Worm (Caenorhabditis elegans) whole organism, L3 larva: ENCODE results near the gene F12F6.7.

Source experiments
- R02D3.7 ChIP-seq: fragments of 150-350 bp; optimal IDR thresholded peaks from 2 replicates; lab custom pipeline; 2014; ENCODE audit warnings: missing biosample characterization, missing genetic modification characterization
- ZK546.5 ChIP-seq: sonication (generic microtip); optimal IDR thresholded peaks from 2 replicates; lab custom pipeline; 2017; ENCODE audit warnings: missing biosample characterization, missing genetic modification characterization
- aly-2 ChIP-seq: fragments of 150-350 bp; optimal IDR thresholded peaks from 2 replicates; lab custom pipeline; 2014; ENCODE audit warnings: missing biosample characterization, missing genetic modification characterization
- ama-1 ChIP-seq: fragments of 150-350 bp; optimal IDR thresholded peaks from 2 replicates; lab custom pipeline; 2018
- ceh-16 ChIP-seq: sonication (generic microtip); optimal IDR thresholded peaks from 2 replicates; lab custom pipeline; 2017; ENCODE audit warnings: missing biosample characterization, missing genetic modification characterization
- ceh-28 ChIP-seq: fragments of 150-350 bp; optimal IDR thresholded peaks from 2 replicates; lab custom pipeline; 2014; ENCODE audit warnings: missing biosample characterization, missing genetic modification reagents, missing genetic modification characterization
- ceh-82 ChIP-seq: fragments of 150-350 bp; optimal IDR thresholded peaks from 2 replicates; lab custom pipeline; 2014; ENCODE audit warnings: missing biosample characterization, missing genetic modification characterization
- ceh-9 ChIP-seq: sonication (generic microtip); optimal IDR thresholded peaks from 2 replicates; lab custom pipeline; 2018; ENCODE audit warnings: missing biosample characterization, missing genetic modification characterization
- daf-12 ChIP-seq: fragments of 150-350 bp; optimal IDR thresholded peaks from 2 replicates; lab custom pipeline; 2014; ENCODE audit warnings: missing biosample characterization, missing genetic modification reagents, missing genetic modification characterization
- egl-27 ChIP-seq: sonication (generic microtip); optimal IDR thresholded peaks from 4 replicates; lab custom pipeline; 2017; ENCODE audit warnings: missing biosample characterization, missing genetic modification reagents, missing genetic modification characterization
- egl-5 ChIP-seq: fragments of 150-350 bp; optimal IDR thresholded peaks from 2 replicates; lab custom pipeline; 2017; ENCODE audit warnings: missing biosample characterization, missing genetic modification reagents, missing genetic modification characterization, inconsistent platforms
- elt-1 ChIP-seq: fragments of 150-350 bp; optimal IDR thresholded peaks from 2 replicates; lab custom pipeline; 2014; ENCODE audit warnings: missing biosample characterization, missing genetic modification characterization
- elt-2 ChIP-seq: sonication (generic microtip); optimal IDR thresholded peaks from 2 replicates; lab custom pipeline; 2016; ENCODE audit warnings: missing genetic modification reagents, mild to moderate bottlenecking, missing genetic modification characterization, missing compliant biosample characterization
- elt-3 ChIP-seq, 3 experiments: fragments of 150-350 bp in 1 of 3; sonication (generic microtip) in 2 of 3; optimal IDR thresholded peaks; 2 replicates in 2 of 3; 4 replicates in 1 of 3; lab custom pipeline; 2014 to 2017; ENCODE audit warnings: missing biosample characterization in 3 of 3, missing genetic modification characterization in 3 of 3
- eor-1 ChIP-seq, 2 experiments: fragments of 150-350 bp; optimal IDR thresholded peaks; 2 replicates each; lab custom pipeline; 2014 to 2018; ENCODE audit warnings: missing biosample characterization in 2 of 2, missing genetic modification characterization in 2 of 2
- fkh-10 ChIP-seq: sonication (generic microtip); optimal IDR thresholded peaks from 2 replicates; lab custom pipeline; 2017; ENCODE audit warnings: missing biosample characterization, missing genetic modification reagents, missing genetic modification characterization
- fkh-2 ChIP-seq: fragments of 150-350 bp; optimal IDR thresholded peaks from 2 replicates; lab custom pipeline; 2014; ENCODE audit warnings: missing biosample characterization, missing genetic modification reagents, missing genetic modification characterization
- fos-1 ChIP-seq: fragments of 150-350 bp; optimal IDR thresholded peaks from 2 replicates; lab custom pipeline; 2014; ENCODE audit warnings: missing biosample characterization, missing genetic modification characterization
- hmg-11 ChIP-seq: sonication (generic microtip); optimal IDR thresholded peaks from 2 replicates; lab custom pipeline; 2016; ENCODE audit warnings: missing genetic modification characterization, missing compliant biosample characterization
- jun-1 ChIP-seq: fragments of 150-350 bp; optimal IDR thresholded peaks from 2 replicates; lab custom pipeline; 2014; ENCODE audit warnings: missing biosample characterization, missing genetic modification reagents, missing genetic modification characterization
- lin-15B ChIP-seq: fragments of 150-350 bp; optimal IDR thresholded peaks from 2 replicates; lab custom pipeline; 2014; ENCODE audit warnings: missing biosample characterization, missing genetic modification characterization
- lin-39 ChIP-seq: fragments of 150-350 bp; optimal IDR thresholded peaks from 2 replicates; lab custom pipeline; 2018; ENCODE audit warnings: missing biosample characterization, missing genetic modification reagents, missing genetic modification characterization
- lsy-12 ChIP-seq: sonication (generic microtip); optimal IDR thresholded peaks from 2 replicates; lab custom pipeline; 2016; ENCODE audit warnings: mild to moderate bottlenecking, missing genetic modification characterization, missing compliant biosample characterization
- mdl-1 ChIP-seq: fragments of 150-350 bp; optimal IDR thresholded peaks from 2 replicates; lab custom pipeline; 2014; ENCODE audit warnings: missing biosample characterization, missing genetic modification characterization
- mml-1 ChIP-seq: fragments of 150-350 bp; sonication (generic microtip); optimal IDR thresholded peaks from 3 replicates; lab custom pipeline; 2014; ENCODE audit warnings: missing biosample characterization, missing genetic modification characterization
- nfya-1 ChIP-seq: sonication (generic microtip); optimal IDR thresholded peaks from 2 replicates; lab custom pipeline; 2017; ENCODE audit warnings: missing genetic modification characterization, mild to moderate bottlenecking, missing compliant biosample characterization, antibody characterized with exemption, moderate library complexity; ENCODE audit not compliant: insufficient read depth
- nhr-11 ChIP-seq: fragments of 150-350 bp; optimal IDR thresholded peaks from 2 replicates; lab custom pipeline; 2014; ENCODE audit warnings: missing biosample characterization, missing genetic modification characterization
- nhr-12 ChIP-seq: fragments of 150-350 bp; optimal IDR thresholded peaks from 2 replicates; lab custom pipeline; 2014; ENCODE audit warnings: missing biosample characterization, missing genetic modification characterization
- nhr-23 ChIP-seq: fragments of 150-350 bp; optimal IDR thresholded peaks from 2 replicates; lab custom pipeline; 2014; ENCODE audit warnings: missing biosample characterization, missing genetic modification reagents, missing genetic modification characterization
- nhr-237 ChIP-seq: fragments of 150-350 bp; optimal IDR thresholded peaks from 2 replicates; lab custom pipeline; 2014; ENCODE audit warnings: missing biosample characterization, missing genetic modification characterization
- nhr-25 ChIP-seq: sonication (generic microtip); optimal IDR thresholded peaks from 2 replicates; lab custom pipeline; 2017; ENCODE audit warnings: missing biosample characterization, missing genetic modification characterization
- nhr-28 ChIP-seq: fragments of 150-350 bp; optimal IDR thresholded peaks from 2 replicates; lab custom pipeline; 2014; ENCODE audit warnings: missing biosample characterization, missing genetic modification characterization
- nhr-43 ChIP-seq: sonication (generic microtip); optimal IDR thresholded peaks from 2 replicates; lab custom pipeline; 2016; ENCODE audit warnings: mild to moderate bottlenecking, missing genetic modification characterization, missing compliant biosample characterization; ENCODE audit not compliant: poor library complexity, severe bottlenecking
- nhr-67 ChIP-seq: fragments of 150-350 bp; optimal IDR thresholded peaks from 2 replicates; lab custom pipeline; 2014; ENCODE audit warnings: missing biosample characterization, missing genetic modification characterization
- nhr-76 ChIP-seq: fragments of 150-350 bp; sonication (generic microtip); optimal IDR thresholded peaks from 5 replicates; lab custom pipeline; 2014; ENCODE audit warnings: missing biosample characterization, missing genetic modification characterization
- nhr-77 ChIP-seq: fragments of 150-350 bp; optimal IDR thresholded peaks from 2 replicates; lab custom pipeline; 2014; ENCODE audit warnings: missing biosample characterization, missing genetic modification characterization
- pha-4 ChIP-seq: fragments of 150-350 bp; optimal IDR thresholded peaks from 2 replicates; lab custom pipeline; 2014; ENCODE audit warnings: missing biosample characterization, missing genetic modification reagents, missing genetic modification characterization
- pqm-1 ChIP-seq: fragments of 150-350 bp; optimal IDR thresholded peaks from 2 replicates; lab custom pipeline; 2017; ENCODE audit warnings: missing biosample characterization, missing genetic modification characterization, inconsistent platforms
- sea-2 ChIP-seq: fragments of 150-350 bp; sonication (generic microtip); optimal IDR thresholded peaks from 4 replicates; lab custom pipeline; 2014; ENCODE audit warnings: missing biosample characterization, missing genetic modification reagents, missing genetic modification characterization
- skn-1 ChIP-seq: fragments of 150-350 bp; optimal IDR thresholded peaks from 2 replicates; lab custom pipeline; 2014; ENCODE audit warnings: missing biosample characterization, missing genetic modification characterization
- snpc-4 ChIP-seq: fragments of 150-350 bp; optimal IDR thresholded peaks from 2 replicates; lab custom pipeline; 2014; ENCODE audit warnings: missing biosample characterization, missing genetic modification characterization
- tbx-2 ChIP-seq: sonication (generic microtip); optimal IDR thresholded peaks from 2 replicates; lab custom pipeline; 2016; ENCODE audit warnings: mild to moderate bottlenecking, missing genetic modification characterization, missing compliant biosample characterization
- unc-39 ChIP-seq: sonication (generic microtip); optimal IDR thresholded peaks from 4 replicates; lab custom pipeline; 2017; ENCODE audit warnings: missing biosample characterization, missing genetic modification characterization
- unc-62 ChIP-seq: fragments of 150-350 bp; sonication (generic microtip); optimal IDR thresholded peaks from 4 replicates; lab custom pipeline; 2014; ENCODE audit warnings: missing biosample characterization, missing genetic modification reagents, missing genetic modification characterization
- zag-1 ChIP-seq: fragments of 150-350 bp; optimal IDR thresholded peaks from 2 replicates; lab custom pipeline; 2014; ENCODE audit warnings: missing biosample characterization, missing genetic modification characterization
- ztf-11 ChIP-seq: fragments of 150-350 bp; optimal IDR thresholded peaks from 2 replicates; lab custom pipeline; 2014; ENCODE audit warnings: missing biosample characterization, missing genetic modification characterization
- ztf-4 ChIP-seq: fragments of 150-350 bp; optimal IDR thresholded peaks from 2 replicates; lab custom pipeline; 2014; ENCODE audit warnings: missing biosample characterization, missing genetic modification characterization

Gene F12F6.7

DNA sequence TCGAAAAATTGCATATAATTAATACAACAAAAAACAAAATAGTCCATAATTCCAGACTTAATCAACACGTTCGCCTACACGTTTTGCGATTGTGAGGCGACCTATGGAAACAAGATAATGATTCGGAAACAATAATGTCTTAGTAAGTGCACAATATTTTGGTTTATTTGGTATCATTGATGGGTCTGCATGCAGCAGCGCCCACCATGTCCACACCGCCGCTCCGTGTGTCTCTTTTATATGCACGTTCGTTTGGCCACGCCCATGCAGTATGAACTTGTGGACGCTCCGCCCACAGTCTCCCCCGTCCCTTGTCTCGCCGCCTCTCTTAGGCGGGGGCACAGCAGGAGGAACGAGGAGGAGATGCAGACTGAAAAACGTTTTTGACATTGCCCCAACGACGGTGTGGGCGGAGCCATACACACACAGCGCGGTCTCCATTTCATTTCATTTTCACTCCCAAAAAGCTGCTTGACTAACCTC is 32.6 kb upstream of the F12F6.7 start, which contains the start of gene mig-38 (continued):
- no peak for TF ChIP-seq pha-4 (tag; lab: Kevin White, UChicago)
- TF ChIP-seq tbx-2 (tag; lab: Kevin White, UChicago), result no peak
- no peak for TF ChIP-seq eor-1 (tag; optimal IDR thresholded peaks at IDR 0.05; lab: Kevin White, UChicago)
- TF ChIP-seq ama-1 (lab: Kevin White, UChicago), result peak; percentile 96
- peak; percentile 32 for TF ChIP-seq pqm-1 (tag; lab: Kevin White, UChicago)
- TF ChIP-seq zag-1, result no peak
- TF ChIP-seq unc-39 (tag; lab: Kevin White, UChicago), result no peak

DNA sequence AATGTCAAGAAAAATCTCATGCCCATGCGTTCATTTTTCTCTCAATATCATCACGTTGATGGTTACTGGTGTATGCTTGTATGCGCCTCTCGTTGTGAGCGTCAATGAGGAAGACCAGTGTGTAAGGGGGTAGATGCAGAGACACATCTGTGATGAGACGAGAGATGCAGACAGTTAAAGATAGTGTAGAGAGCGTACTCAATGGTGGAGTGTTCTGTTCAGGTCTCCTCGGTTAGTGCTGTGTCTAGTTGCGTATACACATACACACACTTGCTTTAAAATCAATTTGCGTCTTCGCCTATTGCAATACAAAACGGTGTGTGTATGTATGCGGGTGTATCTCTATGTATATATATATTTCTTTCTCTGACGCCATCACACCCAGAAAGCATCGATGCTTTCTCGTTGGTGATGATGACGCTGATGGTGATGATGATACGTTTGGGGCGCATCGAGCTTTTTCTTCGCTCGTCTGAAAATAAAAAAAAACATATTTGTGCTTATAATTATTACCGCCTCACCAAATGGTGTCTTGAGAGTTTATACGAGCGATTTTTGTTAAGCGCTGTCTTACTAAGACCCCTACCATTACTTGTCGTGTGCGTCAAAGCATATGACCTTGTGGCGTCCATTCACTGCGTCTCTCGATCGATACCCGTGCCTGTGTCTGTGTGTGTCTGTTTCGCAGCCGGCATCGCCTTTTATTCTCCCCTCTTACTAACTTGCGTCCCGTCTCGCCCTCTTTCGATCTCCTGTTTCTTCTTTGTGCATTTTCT is 32.0 kb upstream of the F12F6.7 start, which contains the start of gene F40F11.3:
Gene F40F11.3 (minus strand): TSS at position 589 of the 776 bp plus-strand sequence.
- TF ChIP-seq pha-4 (tag; lab: Kevin White, UChicago) (peak; percentile 82), unc-62 (GFP tag; lab: Kevin White, UChicago) (peak; percentile 46), sea-2 (GFP tag; lab: Kevin White, UChicago) (no peak), ceh-82 (tag; lab: Kevin White, UChicago) (no peak), elt-1 (tag; lab: Kevin White, UChicago) (peak; percentile 34), egl-5 (tag; lab: Kevin White, UChicago) (peak; percentile 84), lsy-12 (peak; percentile 90), R02D3.7 (tag; lab: Kevin White, UChicago) (peak; percentile 72), nhr-43 (peak; percentile 88), tbx-2 (tag; lab: Kevin White, UChicago) (peak; percentile 69), fkh-10 (GFP tag; lab: Kevin White, UChicago) (peak; percentile 77), lin-39 (tag; lab: Kevin White, UChicago) (peak; percentile 61), hmg-11 (tag; lab: Kevin White, UChicago) (peak; percentile 96), nhr-12 (no peak), nhr-77 (tag; lab: Kevin White, UChicago) (no peak), nhr-76 (no peak), zag-1 (no peak), nhr-237 (tag; lab: Kevin White, UChicago) (no peak), nhr-11 (tag; lab: Kevin White, UChicago) (peak; percentile 78), nhr-23 (tag; lab: Kevin White, UChicago) (peak; percentile 60), ceh-28 (tag; lab: Kevin White, UChicago) (peak; percentile 72), skn-1 (tag; lab: Kevin White, UChicago) (peak; percentile 91), ztf-4 (tag; lab: Kevin White, UChicago) (peak; percentile 4), aly-2 (tag; lab: Kevin White, UChicago) (peak; percentile 7), pqm-1 (tag; lab: Kevin White, UChicago) (peak; percentile 64), fkh-2 (tag; lab: Kevin White, UChicago) (no peak), mdl-1 (tag; lab: Kevin White, UChicago) (peak; percentile 46), eor-1 (tag; optimal IDR thresholded peaks at IDR 0.05; lab: Kevin White, UChicago) (no peak), daf-12 (tag; lab: Kevin White, UChicago) (no peak), ceh-9 (tag; lab: Kevin White, UChicago) (no peak), nhr-28 (tag; lab: Kevin White, UChicago) (no peak), jun-1 (tag; lab: Kevin White, UChicago) (peak; percentile 74), ztf-11 (tag; lab: Kevin White, UChicago) (no peak), elt-2 (peak; percentile 69), nfya-1 (peak; percentile 91), elt-3 (tag; optimal IDR thresholded peaks at IDR 0.05; lab: Kevin White, UChicago) (no peak), nhr-25 (tag; lab: Kevin White, UChicago) (peak; percentile 97), nhr-67 (no peak), mml-1 (tag; lab: Kevin White, UChicago) (no peak), snpc-4 (peak; percentile 77), ZK546.5 (no peak), ama-1 (lab: Kevin White, UChicago) (peak; percentile 81), unc-39 (tag; lab: Kevin White, UChicago) (no peak), egl-27 (tag; lab: Kevin White, UChicago) (peak; percentile 45), fos-1 (tag; lab: Kevin White, UChicago) (peak; percentile 26), lin-15B (tag; lab: Kevin White, UChicago) (peak; percentile 83), ceh-16 (tag; lab: Kevin White, UChicago) (no peak)
